Worm (Caenorhabditis elegans): ENCODE results near the gene F58G6.3.

DNA sequence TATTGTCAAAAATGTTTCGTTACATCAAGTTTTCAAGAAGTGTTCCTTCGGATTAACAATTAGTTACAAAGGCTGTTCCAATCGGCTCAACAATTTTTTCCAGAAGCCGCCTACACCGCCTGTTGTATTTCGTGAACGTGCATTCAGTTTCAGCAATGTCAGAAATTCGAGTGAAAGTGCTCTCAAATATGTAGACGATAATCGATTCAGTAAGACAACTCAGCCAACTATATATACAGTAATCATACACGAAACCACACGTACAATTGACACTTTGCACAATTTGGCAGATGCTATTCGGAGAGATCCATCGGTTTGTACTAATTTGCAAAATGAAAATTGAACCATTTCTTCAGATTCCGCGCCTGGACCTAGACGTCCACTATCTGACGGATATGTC, 43.2 kb downstream of the F58G6.3 start:
- no peak for TF ChIP-seq lin-13 (GFP tag; optimal IDR thresholded peaks at IDR 0.05)
- no peak for TF ChIP-seq ztf-11 (tag; optimal IDR thresholded peaks at IDR 0.05)
- TF ChIP-seq nhr-11 (tag; optimal IDR thresholded peaks at IDR 0.05), result no peak
- TF ChIP-seq ZK546.5 (tag; optimal IDR thresholded peaks at IDR 0.05), result no peak
- no peak for TF ChIP-seq skn-1 (tag; optimal IDR thresholded peaks at IDR 0.05)
- no peak for TF ChIP-seq elt-1 (tag; optimal IDR thresholded peaks at IDR 0.05)
- no peak for TF ChIP-seq nhr-23 (tag; optimal IDR thresholded peaks at IDR 0.05)
- no peak for TF ChIP-seq ztf-4 (tag; optimal IDR thresholded peaks at IDR 0.05)
- TF ChIP-seq aly-2 (tag; optimal IDR thresholded peaks at IDR 0.05), result no peak
- no peak for TF ChIP-seq nhr-237 (tag; optimal IDR thresholded peaks at IDR 0.05)
- TF ChIP-seq nhr-77 (tag; optimal IDR thresholded peaks at IDR 0.05), result no peak

Measured in whole organism, L2 larva.